Fruit fly (Drosophila melanogaster): ENCODE results near the gene Ets97D.

- no peak for TF ChIP-seq CTCF (optimal IDR thresholded peaks at IDR 0.05)
- TF ChIP-seq CG8478 (optimal IDR thresholded peaks at IDR 0.05): no peak
Observed at dm6 chr3R:26890088-26890487, 22.6 kb downstream of the Ets97D start.
